Fruit fly (Drosophila melanogaster) whole organism: ENCODE measurements around the gene hzg.

Source experiments
- CG8478 ChIP-seq: fragments of >200 bp; optimal IDR thresholded peaks from 2 replicates; lab custom pipeline; 2018; ENCODE audit warnings: inconsistent platforms
- Dll ChIP-seq: fragments of >200 bp; optimal IDR thresholded peaks from 2 replicates; lab custom pipeline; 2017
- EcR ChIP-seq, 2 experiments: fragments of >200 bp; optimal IDR thresholded peaks; 2 replicates each; lab custom pipeline; 2017; ENCODE audit warnings: missing biosample characterization in 2 of 2, missing genetic modification characterization in 2 of 2, missing genetic modification reagents in 2 of 2
- pan ChIP-seq: fragments of >200 bp; optimal IDR thresholded peaks from 2 replicates; lab custom pipeline; 2017
- psq ChIP-seq: fragments of >200 bp; optimal IDR thresholded peaks from 2 replicates; lab custom pipeline; 2017
- usp ChIP-seq: fragments of >200 bp; optimal IDR thresholded peaks from 2 replicates; lab custom pipeline; 2017; ENCODE audit warnings: missing biosample characterization, missing genetic modification characterization, mixed read lengths

Gene hzg

dm6 chr3L:15958612-15959315 is 45.8 kb downstream of the hzg start, which contains the start of gene CG17032:
Gene CG17032 (plus strand): TSS chr3L:15958843.
- TF ChIP-seq EcR (GFP tag; optimal IDR thresholded peaks at IDR 0.05; lab: Kevin White, UChicago) (no peak), Dll (lab: Kevin White, UChicago) (no peak), psq (lab: Kevin White, UChicago) (no peak), usp (GFP tag; lab: Kevin White, UChicago) (no peak), CG8478 (lab: Kevin White, UChicago) (no peak), pan (lab: Kevin White, UChicago) (no peak)

- TF ChIP-seq usp (GFP tag; lab: Kevin White, UChicago), result no peak
- TF ChIP-seq EcR (GFP tag; optimal IDR thresholded peaks at IDR 0.05; lab: Kevin White, UChicago), result no peak
- TF ChIP-seq Dll (lab: Kevin White, UChicago), result no peak
- no peak for TF ChIP-seq CG8478 (lab: Kevin White, UChicago)
- TF ChIP-seq psq (lab: Kevin White, UChicago), result no peak
- no peak for TF ChIP-seq pan (lab: Kevin White, UChicago)
These were observed 48.0 kb downstream of the hzg start, which contains the start of gene elgi for dm6 chr3L:15956448-15957010. Gene elgi (plus strand): TSS chr3L:15956550.

dm6 chr3L:15954784-15955427 is 49.6 kb downstream of the hzg start, which contains the start of the genes Pka-C3 and GXIVsPLA2:
Gene Pka-C3 (minus strand): TSS chr3L:15954797.
Gene GXIVsPLA2 (plus strand): TSS chr3L:15955096.
- TF ChIP-seq Dll (lab: Kevin White, UChicago) (no peak), EcR (GFP tag; optimal IDR thresholded peaks at IDR 0.05; lab: Kevin White, UChicago) (no peak), psq (lab: Kevin White, UChicago) (no peak)

- TF ChIP-seq Dll (lab: Kevin White, UChicago) (no peak), usp (GFP tag; lab: Kevin White, UChicago) (no peak), CG8478 (lab: Kevin White, UChicago) (no peak), psq (lab: Kevin White, UChicago) (no peak), EcR (GFP tag; optimal IDR thresholded peaks at IDR 0.05; lab: Kevin White, UChicago) (no peak), pan (lab: Kevin White, UChicago) (no peak)
These were observed 50.6 kb downstream of the hzg start for dm6 chr3L:15953892-15954291.

dm6 chr3L:15952909-15953308 is 51.6 kb downstream of the hzg start:
- TF ChIP-seq psq (lab: Kevin White, UChicago) (no peak), Dll (lab: Kevin White, UChicago) (no peak), EcR (GFP tag; optimal IDR thresholded peaks at IDR 0.05; lab: Kevin White, UChicago) (no peak), CG8478 (lab: Kevin White, UChicago) (no peak), usp (GFP tag; lab: Kevin White, UChicago) (no peak), pan (lab: Kevin White, UChicago) (no peak)

- no peak for TF ChIP-seq Dll (lab: Kevin White, UChicago)
- TF ChIP-seq CG8478 (lab: Kevin White, UChicago), result no peak
- TF ChIP-seq psq (lab: Kevin White, UChicago), result no peak
- no peak for TF ChIP-seq usp (GFP tag; lab: Kevin White, UChicago)
- TF ChIP-seq EcR (GFP tag; optimal IDR thresholded peaks at IDR 0.05; lab: Kevin White, UChicago), result no peak
- no peak for TF ChIP-seq pan (lab: Kevin White, UChicago)
These were observed 52.2 kb downstream of the hzg start for dm6 chr3L:15952287-15952686.
